Fruit fly (Drosophila melanogaster): ENCODE measurements around the gene east.

- TF ChIP-seq Sin3A (optimal IDR thresholded peaks at IDR 0.05) (no peak), Myc (optimal IDR thresholded peaks at IDR 0.05) (no peak), psq (optimal IDR thresholded peaks at IDR 0.05) (no peak), h (optimal IDR thresholded peaks at IDR 0.05) (no peak), ttk (optimal IDR thresholded peaks at IDR 0.05) (no peak)
These were observed 43.7 kb upstream of the east start for dm6 chrX:1966779-1967520.
